Fruit fly (Drosophila melanogaster) whole organism, adult: ENCODE results near the gene CG4301.

Experiments used
- CG11617 ChIP-seq: fragments of 200-800 bp; sonication (Bioruptor generic); optimal IDR thresholded peaks from 2 replicates; lab custom pipeline; 2017; ENCODE audit warnings: mild to moderate bottlenecking, missing biosample characterization, missing genetic modification reagents, missing genetic modification characterization
- CG12768 ChIP-seq: fragments of 200-800 bp; sonication (Bioruptor generic); optimal IDR thresholded peaks from 2 replicates; lab custom pipeline; 2017; ENCODE audit warnings: missing biosample characterization, missing genetic modification characterization, mild to moderate bottlenecking, moderate library complexity, missing genetic modification reagents
- CG14711 ChIP-seq: fragments of 200-800 bp; sonication (Bioruptor generic); optimal IDR thresholded peaks from 2 replicates; lab custom pipeline; 2018; ENCODE audit warnings: missing biosample characterization, mild to moderate bottlenecking, missing genetic modification characterization, moderate library complexity
- CG1620 ChIP-seq: fragments of 200-800 bp; sonication (Bioruptor generic); optimal IDR thresholded peaks from 2 replicates; lab custom pipeline; 2016; ENCODE audit warnings: missing biosample characterization, missing genetic modification characterization
- CG33017 ChIP-seq: fragments of 200-800 bp; sonication (Bioruptor generic); optimal IDR thresholded peaks from 2 replicates; lab custom pipeline; 2018; ENCODE audit warnings: missing biosample characterization, mild to moderate bottlenecking, missing genetic modification characterization, moderate library complexity
- CG5204 ChIP-seq: fragments of 200-800 bp; sonication (Bioruptor generic); optimal IDR thresholded peaks from 2 replicates; lab custom pipeline; 2016; ENCODE audit warnings: missing biosample characterization, missing genetic modification characterization
- CG7045 ChIP-seq: fragments of 200-800 bp; sonication (Bioruptor generic); optimal IDR thresholded peaks from 2 replicates; lab custom pipeline; 2017; ENCODE audit warnings: missing biosample characterization, mild to moderate bottlenecking, missing genetic modification characterization
- CG7101 ChIP-seq: fragments of 200-800 bp; sonication (Bioruptor generic); optimal IDR thresholded peaks from 2 replicates; lab custom pipeline; 2018; ENCODE audit warnings: missing biosample characterization, mild to moderate bottlenecking, missing genetic modification characterization, moderate library complexity
- Clk ChIP-seq: fragments of 200-800 bp; sonication (Bioruptor generic); optimal IDR thresholded peaks from 2 replicates; lab custom pipeline; 2017; ENCODE audit warnings: missing biosample characterization, missing genetic modification characterization
- Crg-1 ChIP-seq: fragments of 200-800 bp; sonication (Bioruptor generic); optimal IDR thresholded peaks from 2 replicates; lab custom pipeline; 2016; ENCODE audit warnings: missing biosample characterization, missing genetic modification characterization
- Hr96 ChIP-seq: fragments of 200-800 bp; sonication (Bioruptor generic); optimal IDR thresholded peaks from 2 replicates; lab custom pipeline; 2016; ENCODE audit warnings: missing biosample characterization, missing genetic modification characterization
- Mnt ChIP-seq: fragments of 200-800 bp; sonication (Bioruptor generic); optimal IDR thresholded peaks from 2 replicates; lab custom pipeline; 2016; ENCODE audit warnings: missing biosample characterization, mild to moderate bottlenecking, missing genetic modification characterization
- bab1 ChIP-seq: fragments of 200-800 bp; sonication (Bioruptor generic); optimal IDR thresholded peaks from 3 replicates; lab custom pipeline; 2019; ENCODE audit warnings: missing biosample characterization, mild to moderate bottlenecking, missing genetic modification characterization, moderate library complexity
- cic ChIP-seq: fragments of 200-800 bp; sonication (Bioruptor generic); optimal IDR thresholded peaks from 2 replicates; lab custom pipeline; 2017; ENCODE audit warnings: missing biosample characterization, mild to moderate bottlenecking, missing genetic modification characterization, moderate library complexity
- cnc ChIP-seq, 2 experiments: fragments of >200 bp; optimal IDR thresholded peaks; 2 replicates each; lab custom pipeline; 2017
- kay ChIP-seq: fragments of 200-800 bp; sonication (Bioruptor generic); peaks from one replicate; lab custom pipeline; 2016; ENCODE audit warnings: missing biosample characterization, missing genetic modification characterization, borderline replicate concordance
- ovo ChIP-seq: fragments of 200-800 bp; sonication (Bioruptor generic); optimal IDR thresholded peaks from 2 replicates; lab custom pipeline; 2016; ENCODE audit warnings: missing biosample characterization, missing genetic modification characterization
- pad ChIP-seq: fragments of 200-800 bp; sonication (Bioruptor generic); optimal IDR thresholded peaks from 3 replicates; lab custom pipeline; 2017; ENCODE audit warnings: missing biosample characterization, missing genetic modification characterization, mild to moderate bottlenecking, moderate library complexity, missing genetic modification reagents
- tj ChIP-seq: fragments of 200-800 bp; sonication (Bioruptor generic); optimal IDR thresholded peaks from 3 replicates; lab custom pipeline; 2017; ENCODE audit warnings: missing biosample characterization, mild to moderate bottlenecking, missing genetic modification characterization, moderate library complexity
- toe ChIP-seq: fragments of 200-800 bp; sonication (Bioruptor generic); optimal IDR thresholded peaks from 2 replicates; lab custom pipeline; 2016; ENCODE audit warnings: missing biosample characterization, missing genetic modification characterization

CG4301 gene

dm6 chrX:16405209-16405608 is at the start of gene CG4301:
Gene CG4301 (plus strand): TSS chrX:16405509.
- TF ChIP-seq Hr96 (GFP tag; lab: Kevin White, UChicago) (no peak), Crg-1 (no peak), kay (no peak), bab1 (GFP tag; lab: Kevin White, UChicago) (no peak), cic (no peak), CG1620 (no peak)

dm6 chrX:16358670-16359320 is 46.5 kb upstream of the CG4301 start, which contains the start of the genes U2af50 and PIG-Q:
Gene U2af50 (minus strand): TSS chrX:16359039.
Gene PIG-Q (plus strand): TSS chrX:16359143.
- TF ChIP-seq Crg-1: peak; percentile 73
- peak; percentile 82 for TF ChIP-seq CG33017 (tag; lab: Kevin White, UChicago)
- TF ChIP-seq Clk (GFP tag; lab: Kevin White, UChicago): peak; percentile 59
- peak; percentile 94 for TF ChIP-seq CG7101 (tag; lab: Kevin White, UChicago)
- no peak for TF ChIP-seq CG5204 (GFP tag; lab: Kevin White, UChicago)
- TF ChIP-seq cic: no peak
- TF ChIP-seq kay: peak; percentile 75
- TF ChIP-seq pad (GFP tag; lab: Kevin White, UChicago): peak; percentile 78
- peak; percentile 65 for TF ChIP-seq toe (GFP tag; lab: Kevin White, UChicago)
- no peak for TF ChIP-seq Hr96 (GFP tag; lab: Kevin White, UChicago)
- TF ChIP-seq CG11617: peak; percentile 93
- TF ChIP-seq Mnt: peak; percentile 84
- no peak for TF ChIP-seq cnc (optimal IDR thresholded peaks at IDR 0.05; lab: Kevin White, UChicago)
- peak; percentile 84 for TF ChIP-seq CG12768 (GFP tag; lab: Kevin White, UChicago)
- TF ChIP-seq ovo (GFP tag; lab: Kevin White, UChicago): peak; percentile 89
- peak; percentile 90 for TF ChIP-seq CG14711 (tag; lab: Kevin White, UChicago)
- TF ChIP-seq tj (GFP tag; lab: Kevin White, UChicago): peak; percentile 78
- peak; percentile 94 for TF ChIP-seq bab1 (GFP tag; lab: Kevin White, UChicago)
- peak; percentile 76 for TF ChIP-seq CG7045 (GFP tag; lab: Kevin White, UChicago)
- peak; percentile 41 for TF ChIP-seq CG1620

- TF ChIP-seq Mnt: peak; percentile 41
- TF ChIP-seq CG7045 (GFP tag; lab: Kevin White, UChicago): no peak
- TF ChIP-seq Crg-1: peak; percentile 1
- TF ChIP-seq bab1 (GFP tag; lab: Kevin White, UChicago): peak; percentile 33
These were observed 44.0 kb upstream of the CG4301 start, which contains the start of gene nonA for dm6 chrX:16361306-16361705. Gene nonA (plus strand): TSS chrX:16361569.

- TF ChIP-seq Crg-1: no peak
- TF ChIP-seq CG11617: no peak
- no peak for TF ChIP-seq bab1 (GFP tag; lab: Kevin White, UChicago)
- no peak for TF ChIP-seq cnc (optimal IDR thresholded peaks at IDR 0.05; lab: Kevin White, UChicago)
- no peak for TF ChIP-seq Clk (GFP tag; lab: Kevin White, UChicago)
- TF ChIP-seq tj (GFP tag; lab: Kevin White, UChicago): no peak
- no peak for TF ChIP-seq CG14711 (tag; lab: Kevin White, UChicago)
- TF ChIP-seq CG33017 (tag; lab: Kevin White, UChicago): no peak
- no peak for TF ChIP-seq ovo (GFP tag; lab: Kevin White, UChicago)
- no peak for TF ChIP-seq pad (GFP tag; lab: Kevin White, UChicago)
- TF ChIP-seq kay: no peak
- no peak for TF ChIP-seq Hr96 (GFP tag; lab: Kevin White, UChicago)
- TF ChIP-seq CG5204 (GFP tag; lab: Kevin White, UChicago): no peak
- TF ChIP-seq cic: no peak
- TF ChIP-seq toe (GFP tag; lab: Kevin White, UChicago): no peak
- no peak for TF ChIP-seq CG7101 (tag; lab: Kevin White, UChicago)
- TF ChIP-seq Mnt: no peak
- no peak for TF ChIP-seq CG12768 (GFP tag; lab: Kevin White, UChicago)
These were observed 36.7 kb upstream of the CG4301 start for dm6 chrX:16368585-16368984.

dm6 chrX:16371923-16372322 is 33.4 kb upstream of the CG4301 start:
- TF ChIP-seq kay (peak; percentile 30), Crg-1 (no peak)

- TF ChIP-seq cnc (optimal IDR thresholded peaks at IDR 0.05; lab: Kevin White, UChicago) (no peak), CG7045 (GFP tag; lab: Kevin White, UChicago) (no peak), ovo (GFP tag; lab: Kevin White, UChicago) (no peak), toe (GFP tag; lab: Kevin White, UChicago) (no peak), tj (GFP tag; lab: Kevin White, UChicago) (peak; percentile 36), bab1 (GFP tag; lab: Kevin White, UChicago) (no peak), Hr96 (GFP tag; lab: Kevin White, UChicago) (no peak), pad (GFP tag; lab: Kevin White, UChicago) (no peak), kay (peak; percentile 41), Mnt (no peak)
These were observed 32.6 kb upstream of the CG4301 start, which contains the start of gene Fur2 for dm6 chrX:16372492-16373350. Gene Fur2 (plus strand): TSS chrX:16373086.
